Worm (Caenorhabditis elegans): ENCODE measurements around the gene srj-23.

The srj-23 gene

ce11 chrV:1414615-1415433 is 36.6 kb upstream of the srj-23 start:
- TF ChIP-seq npax-4 (tag; optimal IDR thresholded peaks at IDR 0.05) (no peak), K09A11.1 (tag; optimal IDR thresholded peaks at IDR 0.05; ENCODE audit: insufficient read depth) (no peak), unc-3 (GFP tag; conservative IDR thresholded peaks at IDR 0.05) (no peak), unc-3 (tag; optimal IDR thresholded peaks at IDR 0.05) (no peak), ceh-14 (tag; optimal IDR thresholded peaks at IDR 0.05) (no peak), pat-9 (tag; optimal IDR thresholded peaks at IDR 0.05) (no peak), ceh-30 (tag; optimal IDR thresholded peaks at IDR 0.05) (no peak), K02D7.2 (tag; optimal IDR thresholded peaks at IDR 0.05) (no peak), ceh-18 (tag; optimal IDR thresholded peaks at IDR 0.05) (no peak), C08G9.2 (tag; optimal IDR thresholded peaks at IDR 0.05) (no peak), ceh-22 (tag; optimal IDR thresholded peaks at IDR 0.05) (no peak), ceh-34 (tag; optimal IDR thresholded peaks at IDR 0.05) (no peak), ceh-45 (GFP tag; IDR thresholded peaks at IDR 0.05) (no peak), ceh-2 (tag; optimal IDR thresholded peaks at IDR 0.05) (no peak), hlh-8 (tag; optimal IDR thresholded peaks at IDR 0.05) (no peak), ceh-19 (GFP tag; optimal IDR thresholded peaks at IDR 0.05) (no peak)

- peak; percentile 62 for TF ChIP-seq dve-1 (tag; optimal IDR thresholded peaks at IDR 0.05)
- TF ChIP-seq lim-6 (tag; optimal IDR thresholded peaks at IDR 0.05): no peak
Observed at ce11 chrV:1416154-1416553, 35.3 kb upstream of the srj-23 start.

DNA sequence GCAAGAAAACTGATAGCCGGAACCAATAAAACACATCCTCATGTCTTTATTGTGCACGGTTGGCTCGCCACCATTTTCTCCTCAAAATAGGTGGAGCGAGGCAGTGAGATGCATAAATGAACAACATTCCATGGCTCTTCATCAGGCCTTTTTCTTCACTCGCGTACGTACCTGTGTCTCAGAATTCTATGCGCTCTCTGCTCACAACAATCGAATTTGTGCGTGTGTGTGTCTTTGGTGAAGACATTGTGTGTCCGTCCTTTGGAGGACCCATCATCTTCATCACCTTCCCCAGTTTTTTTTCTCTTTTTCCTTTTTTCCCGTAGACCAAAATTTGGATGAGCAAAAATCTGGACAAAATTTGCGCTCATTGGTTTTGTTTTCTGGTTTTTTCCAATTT is 29.2 kb upstream of the srj-23 start:
- TF ChIP-seq elt-2 (tag; optimal IDR thresholded peaks at IDR 0.05): no peak
- TF ChIP-seq unc-42 (tag; optimal IDR thresholded peaks at IDR 0.05): peak; percentile 29

ce11 chrV:1423338-1423737 is 28.1 kb upstream of the srj-23 start:
- TF ChIP-seq dve-1 (tag; optimal IDR thresholded peaks at IDR 0.05) (peak; percentile 79), eyg-1 (tag; optimal IDR thresholded peaks at IDR 0.05) (no peak)

DNA sequence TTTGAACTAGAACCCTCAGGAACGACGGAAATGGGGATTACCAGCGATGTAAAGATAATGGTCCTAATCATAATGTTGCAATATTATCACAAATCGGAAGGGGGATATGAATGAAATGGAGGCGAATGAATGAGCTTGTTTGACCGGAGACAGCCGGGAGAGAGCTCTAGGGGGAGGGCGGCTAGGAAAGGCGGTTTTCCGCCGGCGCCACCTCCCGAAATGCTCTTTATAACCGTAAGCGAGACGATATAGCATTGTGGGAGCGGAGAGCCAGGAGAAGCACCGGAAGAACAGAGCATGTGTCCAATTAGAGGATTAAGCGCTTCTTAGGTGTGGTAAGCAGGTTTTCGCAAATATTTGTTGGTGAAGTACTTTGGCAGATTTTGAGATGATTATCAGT is 25.8 kb upstream of the srj-23 start, which contains the start of gene R12A1.3:
TSS of gene R12A1.3 (minus strand) at position 200 of the 400 bp plus-strand sequence.
- TF ChIP-seq mec-3 (tag; optimal IDR thresholded peaks at IDR 0.05; ENCODE audit: borderline replicate concordance) (peak; percentile 52), ceh-2 (tag; optimal IDR thresholded peaks at IDR 0.05) (no peak)

DNA sequence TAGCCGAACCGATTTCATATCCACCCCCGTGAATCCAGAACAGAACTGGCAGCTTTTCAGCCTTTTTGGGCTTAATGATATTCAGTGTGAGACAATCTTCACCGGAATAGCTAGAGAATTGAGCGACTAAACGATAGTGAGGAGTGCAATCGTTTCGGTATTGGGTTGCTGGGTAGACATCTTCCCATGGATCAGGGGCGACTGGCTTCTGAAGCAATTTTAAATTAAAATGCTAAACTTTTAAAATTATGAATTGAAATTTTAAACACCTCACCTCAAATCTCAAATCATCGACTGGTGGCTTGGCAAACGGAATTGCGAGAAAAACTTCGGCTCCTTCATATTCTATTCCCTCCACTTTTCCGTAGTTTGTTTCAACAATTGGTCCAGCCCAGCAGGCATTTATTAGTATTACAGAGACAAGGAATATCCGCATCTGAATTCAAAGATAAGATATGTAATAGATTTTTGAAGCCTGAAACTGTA is 19.7 kb upstream of the srj-23 start, which contains the start of gene ges-1:
TSS of gene ges-1 (minus strand) at position 436 of the 486 bp plus-strand sequence.
- TF ChIP-seq hlh-8 (tag; optimal IDR thresholded peaks at IDR 0.05) (no peak), sdc-2 (tag; optimal IDR thresholded peaks at IDR 0.05) (no peak)

DNA sequence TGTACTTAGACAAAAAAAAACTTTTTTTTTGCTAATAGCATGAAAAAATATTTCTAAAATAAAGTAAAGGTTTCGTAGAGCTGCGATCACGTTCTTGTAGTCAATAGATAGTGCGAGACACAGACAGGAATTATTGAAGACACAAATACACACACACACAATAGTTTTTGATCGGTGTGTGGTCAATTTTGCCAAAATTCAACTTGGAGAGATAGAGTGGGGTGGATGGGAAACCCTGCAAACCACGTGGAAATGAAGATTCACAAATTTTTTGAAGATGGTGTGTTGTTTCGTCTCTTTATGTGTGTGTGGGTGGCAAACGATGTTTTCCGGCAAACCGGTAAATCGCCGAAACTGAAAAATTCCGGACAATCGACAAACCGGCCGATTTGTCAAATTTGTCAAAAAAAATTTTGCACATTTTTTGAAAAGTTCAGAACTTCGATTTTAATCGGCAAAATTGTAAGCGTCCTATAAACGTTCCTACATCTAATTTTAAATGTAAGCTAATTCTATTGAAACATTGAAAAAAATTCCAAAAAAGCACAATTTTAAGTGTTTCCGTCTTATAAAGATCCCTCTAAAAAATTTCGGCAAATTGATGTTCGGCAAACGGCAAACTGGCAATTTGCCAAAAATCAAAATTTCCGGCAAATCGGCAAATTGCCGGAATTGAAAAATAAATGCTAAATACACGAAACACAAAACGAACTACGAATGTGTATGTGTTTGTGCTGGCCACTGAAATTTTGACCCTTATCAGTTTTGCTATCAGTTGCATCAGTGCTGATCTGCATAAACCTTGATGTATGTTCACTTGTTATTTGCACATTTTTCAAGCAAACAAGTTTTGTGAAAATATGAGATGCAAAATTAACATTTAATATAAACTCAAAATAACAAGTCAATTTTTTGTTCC is 18.7 kb upstream of the srj-23 start:
- TF ChIP-seq dve-1 (tag; optimal IDR thresholded peaks at IDR 0.05) (no peak), dmd-4 (tag; optimal IDR thresholded peaks at IDR 0.05; ENCODE audit: borderline replicate concordance) (no peak), elt-2 (tag; optimal IDR thresholded peaks at IDR 0.05) (peak; percentile 75), ceh-22 (tag; optimal IDR thresholded peaks at IDR 0.05) (no peak), nfya-1 (tag; optimal IDR thresholded peaks at IDR 0.05) (no peak), ttx-3 (tag; optimal IDR thresholded peaks at IDR 0.05) (no peak)
